Fruit fly (Drosophila melanogaster): ENCODE data around the gene CG11857.

The CG11857 gene

DNA sequence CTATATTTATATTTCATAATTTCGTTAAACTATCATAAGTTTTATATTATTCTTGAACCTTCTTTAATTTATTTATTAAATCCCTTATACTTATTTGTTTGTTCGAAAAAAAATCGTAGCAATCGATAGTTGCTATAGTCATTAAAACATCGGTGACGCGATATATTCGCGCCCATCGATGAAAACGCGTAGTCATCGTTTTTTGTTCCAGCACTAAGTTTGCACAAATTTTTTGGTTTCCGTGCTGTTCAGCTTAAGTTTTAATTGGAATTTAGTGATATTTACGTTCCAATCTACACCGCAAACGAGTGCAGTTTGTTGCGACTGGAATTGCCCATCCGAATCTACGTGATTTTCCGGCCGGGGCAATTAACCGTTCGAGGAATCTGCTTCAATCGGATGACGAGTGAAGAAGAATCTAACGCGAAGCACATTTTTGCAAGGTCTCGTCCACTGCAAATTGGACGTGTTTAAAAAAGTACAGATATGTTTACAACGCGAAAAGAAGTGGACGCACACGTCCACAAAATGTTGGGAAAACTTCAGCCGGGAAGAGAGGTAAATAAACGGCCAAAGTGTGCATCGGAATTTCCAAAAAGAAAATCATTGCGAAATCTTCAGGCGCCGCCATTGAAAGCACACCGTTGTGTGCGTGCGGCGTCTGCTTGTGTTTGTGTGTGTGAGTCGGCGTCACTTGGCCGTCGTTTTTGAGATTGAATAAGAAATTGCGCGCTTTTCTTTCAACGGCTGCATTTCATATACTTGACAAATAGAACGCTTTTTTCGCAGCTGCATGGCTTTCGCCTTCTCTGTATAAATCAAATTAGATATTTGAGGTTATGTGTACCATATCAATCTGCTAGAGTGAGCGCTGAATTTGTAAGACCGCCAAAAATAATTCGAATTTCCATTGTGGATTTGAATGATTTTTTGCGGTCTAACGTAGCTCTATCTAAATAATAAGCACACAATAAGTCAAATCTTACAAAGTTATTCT, 9.3 kb upstream of the CG11857 start, which contains the start of gene Nup358 (continued):
- TF ChIP-seq CG6175 (GFP tag; IDR thresholded peaks at IDR 0.05) (no peak), Trl (optimal IDR thresholded peaks at IDR 0.05) (no peak), Trl (GFP tag; optimal IDR thresholded peaks at IDR 0.05) (no peak), bcd (GFP tag; optimal IDR thresholded peaks at IDR 0.05) (no peak), ci (GFP tag; IDR thresholded peaks at IDR 0.05) (no peak; the same call in 2 of the 3 replicates), CG4854 (GFP tag; optimal IDR thresholded peaks at IDR 0.05) (no peak), chinmo (GFP tag; IDR thresholded peaks at IDR 0.05; ENCODE audit: partially characterized antibody) (peak; percentile 98), Hr3 (GFP tag; optimal IDR thresholded peaks at IDR 0.05) (no peak), sim (GFP tag; IDR thresholded peaks at IDR 0.05) (no peak), CG15601 (tag; optimal IDR thresholded peaks at IDR 0.05) (peak; percentile 37), Ada2b (GFP tag; IDR thresholded peaks at IDR 0.05) (no peak), Doc2 (GFP tag; IDR thresholded peaks at IDR 0.05) (no peak), wor (GFP tag; IDR thresholded peaks at IDR 0.05) (no peak), HLH54F (GFP tag; optimal IDR thresholded peaks at IDR 0.05) (no peak), Ets97D (GFP tag; optimal IDR thresholded peaks at IDR 0.05) (peak; percentile 80), da (GFP tag; optimal IDR thresholded peaks at IDR 0.05) (no peak), CG9932 (GFP tag; IDR thresholded peaks at IDR 0.05) (peak; percentile 64), HmgZ (tag; optimal IDR thresholded peaks at IDR 0.05) (peak; percentile 36), CG10267 (tag; optimal IDR thresholded peaks at IDR 0.05) (peak; percentile 61), CG14965 (GFP tag; optimal IDR thresholded peaks at IDR 0.05; ENCODE audit: borderline replicate concordance) (no peak), ewg (GFP tag; optimal IDR thresholded peaks at IDR 0.05) (no peak), klu (GFP tag; IDR thresholded peaks at IDR 0.05) (no peak), Lhr (GFP tag; optimal IDR thresholded peaks at IDR 0.05) (no peak), p53 (GFP tag; optimal IDR thresholded peaks at IDR 0.05) (no peak), CG15696 (tag; optimal IDR thresholded peaks at IDR 0.05) (no peak), Myb (GFP tag; optimal IDR thresholded peaks at IDR 0.05) (peak; percentile 9), mirr (GFP tag; optimal IDR thresholded peaks at IDR 0.05) (no peak), disco-r (GFP tag; optimal IDR thresholded peaks at IDR 0.05) (no peak), CoRest (tag; optimal IDR thresholded peaks at IDR 0.05) (peak; percentile 22), ato (GFP tag; IDR thresholded peaks at IDR 0.05; ENCODE audit: partially characterized antibody) (peak; percentile 99), prd (optimal IDR thresholded peaks at IDR 0.05) (no peak), prd (GFP tag; IDR thresholded peaks at IDR 0.05) (no peak), CG10366 (GFP tag; IDR thresholded peaks at IDR 0.05) (no peak), CG11398 (GFP tag; optimal IDR thresholded peaks at IDR 0.05) (no peak), Dll (GFP tag; IDR thresholded peaks at IDR 0.05; ENCODE audit: partially characterized antibody) (peak; percentile 96), MBD-R2 (GFP tag; IDR thresholded peaks at IDR 0.05) (peak; percentile 40), CG1647 (GFP tag; optimal IDR thresholded peaks at IDR 0.05) (no peak), nmo (GFP tag; optimal IDR thresholded peaks at IDR 0.05) (peak; percentile 55), vnd (GFP tag; IDR thresholded peaks at IDR 0.05; ENCODE audit: partially characterized antibody) (peak; percentile 97), gfzf (GFP tag; optimal IDR thresholded peaks at IDR 0.05) (peak; percentile 25), Adf1 (GFP tag; IDR thresholded peaks at IDR 0.05) (peak; percentile 5; the same call in 1 of the 2 replicates), sr (GFP tag; IDR thresholded peaks at IDR 0.05) (no peak), usp (GFP tag; optimal IDR thresholded peaks at IDR 0.05) (no peak), Xbp1 (GFP tag; optimal IDR thresholded peaks at IDR 0.05) (peak; percentile 38), sens (GFP tag) (no peak), CG15269 (tag; optimal IDR thresholded peaks at IDR 0.05) (no peak)
